Fruit fly (Drosophila melanogaster): ENCODE data around the gene rtp.

Gene rtp

dm6 chr3R:5215334-5216307, 21.5 kb downstream of the rtp start (continued):
- TF ChIP-seq CG6683 (GFP tag; optimal IDR thresholded peaks at IDR 0.05) (peak; percentile 95), CG42726 (GFP tag; IDR thresholded peaks at IDR 0.05; ENCODE audit: partially characterized antibody) (no peak), psq (GFP tag; optimal IDR thresholded peaks at IDR 0.05) (peak; percentile 97), dysf (GFP tag; IDR thresholded peaks at IDR 0.05) (peak; percentile 78), CG14050 (GFP tag; IDR thresholded peaks at IDR 0.05) (peak; percentile 82), Abd-B (GFP tag; optimal IDR thresholded peaks at IDR 0.05) (peak; percentile 33), ind (GFP tag; optimal IDR thresholded peaks at IDR 0.05) (peak; percentile 78), esg (GFP tag; conservative IDR thresholded peaks at IDR 0.05) (peak; percentile 33; the same call in 1 of the 2 replicates), unpg (GFP tag; optimal IDR thresholded peaks at IDR 0.05) (peak; percentile 93), CG33213 (GFP tag; optimal IDR thresholded peaks at IDR 0.05) (peak; percentile 99), CG1233 (GFP tag; optimal IDR thresholded peaks at IDR 0.05) (peak; percentile 99), Atf3 (GFP tag; optimal IDR thresholded peaks at IDR 0.05) (peak; percentile 99), CG13775 (GFP tag; optimal IDR thresholded peaks at IDR 0.05) (peak; percentile 95), Sox100B (GFP tag; optimal IDR thresholded peaks at IDR 0.05) (peak; percentile 98), CG6272 (GFP tag; IDR thresholded peaks at IDR 0.05) (no peak), CHES-1-like (GFP tag; optimal IDR thresholded peaks at IDR 0.05) (peak; percentile 98), NC2β (GFP tag; optimal IDR thresholded peaks at IDR 0.05) (peak; percentile 99), fru (optimal IDR thresholded peaks at IDR 0.05) (no peak), bowl (GFP tag; IDR thresholded peaks at IDR 0.05) (peak; percentile 88), CG6175 (GFP tag; IDR thresholded peaks at IDR 0.05) (peak; percentile 67; the same call in 2 of the 3 replicates), Vsx1 (GFP tag; optimal IDR thresholded peaks at IDR 0.05) (peak; percentile 99), CG8359 (GFP tag; optimal IDR thresholded peaks at IDR 0.05; ENCODE audit: borderline replicate concordance) (peak; percentile 96), CG9215 (GFP tag; IDR thresholded peaks at IDR 0.05) (peak; percentile 38; the same call in 1 of the 2 replicates), gcm (GFP tag; optimal IDR thresholded peaks at IDR 0.05) (peak; percentile 98), slp2 (GFP tag; optimal IDR thresholded peaks at IDR 0.05) (peak; percentile 97), pho (GFP tag; optimal IDR thresholded peaks at IDR 0.05) (peak; percentile 81), phol (tag; optimal IDR thresholded peaks at IDR 0.05) (peak; percentile 56), ase (GFP tag; IDR thresholded peaks at IDR 0.05) (peak; percentile 93), Oli (tag; optimal IDR thresholded peaks at IDR 0.05) (peak; percentile 78), CG17385 (GFP tag; optimal IDR thresholded peaks at IDR 0.05) (peak; percentile 87), CG8290 (GFP tag; optimal IDR thresholded peaks at IDR 0.05) (peak; percentile 100), CG8290 (tag; optimal IDR thresholded peaks at IDR 0.05) (peak; percentile 91 to 100), CG8765 (GFP tag; IDR thresholded peaks at IDR 0.05) (peak; percentile 84), zfh2 (GFP tag; optimal IDR thresholded peaks at IDR 0.05) (peak; percentile 27), CG3281 (GFP tag; optimal IDR thresholded peaks at IDR 0.05) (peak; percentile 64), hbn (GFP tag; IDR thresholded peaks at IDR 0.05; ENCODE audit: partially characterized antibody) (no peak), CG17186 (GFP tag; optimal IDR thresholded peaks at IDR 0.05) (peak; percentile 98), ap (GFP tag; IDR thresholded peaks at IDR 0.05) (peak; percentile 93), tap (tag; optimal IDR thresholded peaks at IDR 0.05) (peak; percentile 92), luna (GFP tag; optimal IDR thresholded peaks at IDR 0.05) (peak; percentile 11), Spps (tag; optimal IDR thresholded peaks at IDR 0.05) (peak; percentile 99), h (optimal IDR thresholded peaks at IDR 0.05) (no peak), CG18619 (GFP tag; optimal IDR thresholded peaks at IDR 0.05) (peak; percentile 97), rib (GFP tag; IDR thresholded peaks at IDR 0.05) (peak; percentile 84), C15 (GFP tag; IDR thresholded peaks at IDR 0.05) (0 out of 3 replicates have a peak, but pooled peaks have one; percentile 48), mld (GFP tag; IDR thresholded peaks at IDR 0.05; ENCODE audit: partially characterized antibody) (no peak), Dip3 (GFP tag; optimal IDR thresholded peaks at IDR 0.05) (peak; percentile 63), disco-r (GFP tag; optimal IDR thresholded peaks at IDR 0.05) (peak; percentile 98), CG30403 (GFP tag; optimal IDR thresholded peaks at IDR 0.05) (peak; percentile 77)
